Worm (Caenorhabditis elegans) whole organism, L2 larva: Measurements from ENCODE around the gene F13H10.8.

Experiments used
- C34F6.9 ChIP-seq: fragments of 150-350 bp; optimal IDR thresholded peaks from 2 replicates; lab custom pipeline; 2014; ENCODE audit warnings: missing biosample characterization, missing genetic modification characterization
- F13H6.1 ChIP-seq: sonication (generic microtip); optimal IDR thresholded peaks from 2 replicates; lab custom pipeline; 2016; ENCODE audit warnings: missing genetic modification characterization, missing compliant biosample characterization
- R02D3.7 ChIP-seq: fragments of 150-350 bp; optimal IDR thresholded peaks from 2 replicates; lab custom pipeline; 2014; ENCODE audit warnings: missing biosample characterization, missing genetic modification characterization
- Y55F3AM.14 ChIP-seq: fragments of 200-800 bp; sonication (Bioruptor generic); optimal IDR thresholded peaks from 2 replicates; lab custom pipeline; 2018; ENCODE audit warnings: mild to moderate bottlenecking, missing genetic modification characterization, missing compliant biosample characterization
- ZK546.5 ChIP-seq: sonication (generic microtip); optimal IDR thresholded peaks from 2 replicates; lab custom pipeline; 2017; ENCODE audit warnings: missing biosample characterization, missing genetic modification characterization
- alr-1 ChIP-seq: fragments of 150-350 bp; optimal IDR thresholded peaks from 2 replicates; lab custom pipeline; 2014; ENCODE audit warnings: missing biosample characterization, missing genetic modification characterization
- aly-2 ChIP-seq: fragments of 150-350 bp; optimal IDR thresholded peaks from 2 replicates; lab custom pipeline; 2014; ENCODE audit warnings: missing biosample characterization, missing genetic modification characterization
- ama-1 ChIP-seq: fragments of 150-350 bp; optimal IDR thresholded peaks from 2 replicates; lab custom pipeline; 2018; ENCODE audit warnings: inconsistent platforms
- blmp-1 ChIP-seq: sonication (generic microtip); optimal IDR thresholded peaks from 2 replicates; lab custom pipeline; 2017; ENCODE audit warnings: missing genetic modification characterization, mild to moderate bottlenecking, missing compliant biosample characterization, antibody characterized with exemption, moderate library complexity; ENCODE audit not compliant: insufficient read depth
- ceh-16 ChIP-seq: fragments of 150-350 bp; optimal IDR thresholded peaks from 2 replicates; lab custom pipeline; 2014; ENCODE audit warnings: missing biosample characterization, missing genetic modification characterization
- ceh-82 ChIP-seq: fragments of 150-350 bp; optimal IDR thresholded peaks from 2 replicates; lab custom pipeline; 2014; ENCODE audit warnings: missing biosample characterization, missing genetic modification characterization
- crh-2 ChIP-seq: sonication (generic microtip); optimal IDR thresholded peaks from 2 replicates; lab custom pipeline; 2017; ENCODE audit warnings: missing biosample characterization, missing genetic modification characterization
- dmd-4 ChIP-seq: sonication (generic microtip); optimal IDR thresholded peaks from 2 replicates; lab custom pipeline; 2017; ENCODE audit warnings: missing biosample characterization, missing genetic modification characterization
- elt-1 ChIP-seq: fragments of 150-350 bp; optimal IDR thresholded peaks from 2 replicates; lab custom pipeline; 2014; ENCODE audit warnings: missing biosample characterization, missing genetic modification characterization
- elt-3 ChIP-seq: sonication (generic microtip); optimal IDR thresholded peaks from 2 replicates; lab custom pipeline; 2017; ENCODE audit warnings: missing biosample characterization, missing genetic modification characterization
- fos-1 ChIP-seq: fragments of 150-350 bp; optimal IDR thresholded peaks from 2 replicates; lab custom pipeline; 2014; ENCODE audit warnings: missing biosample characterization, missing genetic modification characterization
- gmeb-1 ChIP-seq: fragments of 150-350 bp; optimal IDR thresholded peaks from 2 replicates; lab custom pipeline; 2014; ENCODE audit warnings: missing biosample characterization, missing genetic modification characterization
- lin-11 ChIP-seq: fragments of 150-350 bp; sonication (generic microtip); optimal IDR thresholded peaks from 2 replicates; lab custom pipeline; 2014; ENCODE audit warnings: missing biosample characterization, missing genetic modification characterization, inconsistent platforms, mixed read lengths
- lin-13 ChIP-seq: fragments of 150-350 bp; optimal IDR thresholded peaks from 2 replicates; lab custom pipeline; 2014; ENCODE audit warnings: missing biosample characterization, missing genetic modification reagents, missing genetic modification characterization
- lin-39 ChIP-seq: fragments of 150-350 bp; optimal IDR thresholded peaks from 2 replicates; lab custom pipeline; 2014; ENCODE audit warnings: missing biosample characterization, missing genetic modification reagents, missing genetic modification characterization
- lsy-2 ChIP-seq, 2 experiments: fragments of 150-350 bp in 1 of 2; sonication (generic microtip) in 1 of 2; optimal IDR thresholded peaks; 2 replicates each; lab custom pipeline; 2014 to 2017; ENCODE audit warnings: missing biosample characterization in 2 of 2, missing genetic modification characterization in 2 of 2
- mab-5 ChIP-seq: fragments of 150-350 bp; optimal IDR thresholded peaks from 2 replicates; lab custom pipeline; 2014; ENCODE audit warnings: missing biosample characterization, missing genetic modification characterization
- mbf-1 ChIP-seq: sonication (generic microtip); optimal IDR thresholded peaks from 2 replicates; lab custom pipeline; 2017; ENCODE audit warnings: missing biosample characterization, missing genetic modification characterization
- mdl-1 ChIP-seq, 2 experiments: fragments of 150-350 bp in 1 of 2; sonication (generic microtip) in 1 of 2; optimal IDR thresholded peaks; 2 replicates each; lab custom pipeline; 2017; ENCODE audit warnings: missing biosample characterization in 2 of 2, missing genetic modification characterization in 2 of 2
- nhr-10 ChIP-seq: sonication (generic microtip); optimal IDR thresholded peaks from 2 replicates; lab custom pipeline; 2017; ENCODE audit warnings: missing biosample characterization, missing genetic modification characterization
- nhr-11 ChIP-seq: fragments of 150-350 bp; optimal IDR thresholded peaks from 2 replicates; lab custom pipeline; 2014; ENCODE audit warnings: missing biosample characterization, missing genetic modification characterization
- nhr-12 ChIP-seq: fragments of 150-350 bp; optimal IDR thresholded peaks from 2 replicates; lab custom pipeline; 2014; ENCODE audit warnings: missing biosample characterization, missing genetic modification characterization
- nhr-129 ChIP-seq: fragments of 150-350 bp; optimal IDR thresholded peaks from 2 replicates; lab custom pipeline; 2014; ENCODE audit warnings: missing biosample characterization, missing genetic modification characterization
- nhr-21 ChIP-seq: fragments of 150-350 bp; optimal IDR thresholded peaks from 2 replicates; lab custom pipeline; 2014; ENCODE audit warnings: missing biosample characterization, missing genetic modification characterization
- nhr-23 ChIP-seq: fragments of 150-350 bp; optimal IDR thresholded peaks from 2 replicates; lab custom pipeline; 2014; ENCODE audit warnings: missing biosample characterization, missing genetic modification reagents, missing genetic modification characterization
- nhr-237 ChIP-seq: fragments of 150-350 bp; optimal IDR thresholded peaks from 2 replicates; lab custom pipeline; 2014; ENCODE audit warnings: missing biosample characterization, missing genetic modification characterization
- nhr-25 ChIP-seq: fragments of 150-350 bp; sonication (generic microtip); optimal IDR thresholded peaks from 3 replicates; lab custom pipeline; 2014; ENCODE audit warnings: missing biosample characterization, missing genetic modification characterization
- nhr-6 ChIP-seq: fragments of 150-350 bp; optimal IDR thresholded peaks from 2 replicates; lab custom pipeline; 2014; ENCODE audit warnings: missing biosample characterization, missing genetic modification characterization
- nhr-77 ChIP-seq: fragments of 150-350 bp; optimal IDR thresholded peaks from 2 replicates; lab custom pipeline; 2014; ENCODE audit warnings: missing biosample characterization, missing genetic modification characterization
- peb-1 ChIP-seq: fragments of 150-350 bp; optimal IDR thresholded peaks from 2 replicates; lab custom pipeline; 2014; ENCODE audit warnings: missing biosample characterization, missing genetic modification characterization
- sem-4 ChIP-seq: fragments of 150-350 bp; optimal IDR thresholded peaks from 2 replicates; lab custom pipeline; 2014; ENCODE audit warnings: missing biosample characterization, missing genetic modification reagents, missing genetic modification characterization
- skn-1 ChIP-seq: sonication (generic microtip); optimal IDR thresholded peaks from 2 replicates; lab custom pipeline; 2017; ENCODE audit warnings: missing biosample characterization, missing genetic modification characterization
- sma-3 ChIP-seq: sonication (generic microtip); optimal IDR thresholded peaks from 2 replicates; lab custom pipeline; 2016; ENCODE audit warnings: missing genetic modification reagents, missing genetic modification characterization, missing compliant biosample characterization
- sma-9 ChIP-seq, 2 experiments: fragments of 150-350 bp in 1 of 2; sonication (generic microtip) in 1 of 2; optimal IDR thresholded peaks; 2 replicates each; lab custom pipeline; 2014 to 2016; ENCODE audit warnings: missing genetic modification characterization in 2 of 2, mild to moderate bottlenecking in 1 of 2, missing biosample characterization in 1 of 2, missing compliant biosample characterization in 1 of 2, missing genetic modification reagents in 1 of 2, moderate library complexity in 1 of 2
- snpc-4 ChIP-seq: fragments of 150-350 bp; optimal IDR thresholded peaks from 2 replicates; lab custom pipeline; 2014; ENCODE audit warnings: missing biosample characterization, missing genetic modification characterization
- unc-39 ChIP-seq: fragments of 150-350 bp; optimal IDR thresholded peaks from 2 replicates; lab custom pipeline; 2014; ENCODE audit warnings: missing biosample characterization, missing genetic modification characterization
- unc-55 ChIP-seq: fragments of 150-350 bp; sonication (generic microtip); optimal IDR thresholded peaks from 3 replicates; lab custom pipeline; 2014; ENCODE audit warnings: missing biosample characterization, missing genetic modification reagents, missing genetic modification characterization
- unc-62 ChIP-seq: fragments of 150-350 bp; optimal IDR thresholded peaks from 2 replicates; lab custom pipeline; 2014; ENCODE audit warnings: missing biosample characterization, missing genetic modification reagents, missing genetic modification characterization
- zag-1 ChIP-seq: fragments of 150-350 bp; optimal IDR thresholded peaks from 2 replicates; lab custom pipeline; 2014; ENCODE audit warnings: missing biosample characterization, missing genetic modification characterization
- ztf-1 ChIP-seq: fragments of 200-800 bp; sonication (Bioruptor generic); conservative IDR thresholded peaks from 2 replicates; pipeline ENCODE4 v1.3.6; 2022; ENCODE audit warnings: missing genetic modification characterization, missing compliant biosample characterization
- ztf-11 ChIP-seq: sonication (generic microtip); optimal IDR thresholded peaks from 2 replicates; lab custom pipeline; 2017; ENCODE audit warnings: missing biosample characterization, missing genetic modification characterization
- ztf-4 ChIP-seq: fragments of 150-350 bp; optimal IDR thresholded peaks from 2 replicates; lab custom pipeline; 2014; ENCODE audit warnings: missing biosample characterization, missing genetic modification characterization

The F13H10.8 gene

ce11 chrIV:11019962-11020550 lies at the start of gene F13H10.8:
F13H10.8 (plus strand) TSS chrIV:11020517.
- TF ChIP-seq ZK546.5 (tag; lab: Kevin White, UChicago), result no peak
- TF ChIP-seq mbf-1 (tag; lab: Kevin White, UChicago), result no peak
- no peak for TF ChIP-seq lin-39 (tag; lab: Kevin White, UChicago)
- TF ChIP-seq nhr-129 (tag; lab: Kevin White, UChicago), result peak; percentile 17
- peak; percentile 33 for TF ChIP-seq F13H6.1 (tag; lab: Kevin White, UChicago)
- no peak for TF ChIP-seq elt-1
- no peak for TF ChIP-seq nhr-6
- no peak for TF ChIP-seq Y55F3AM.14 (GFP tag; lab: Kevin White, UChicago)
- peak; percentile 93 for TF ChIP-seq fos-1 (tag; lab: Kevin White, UChicago)
- TF ChIP-seq ceh-16 (tag; lab: Kevin White, UChicago), result no peak
- TF ChIP-seq nhr-25, result peak; percentile 0
- TF ChIP-seq mdl-1 (tag; optimal IDR thresholded peaks at IDR 0.05; lab: Kevin White, UChicago), result no peak
- no peak for TF ChIP-seq unc-62 (GFP tag; lab: Kevin White, UChicago)
- no peak for TF ChIP-seq unc-39 (tag; lab: Kevin White, UChicago)
- TF ChIP-seq zag-1, result no peak
- peak in 1 of 2 experiments; percentile 42 for TF ChIP-seq lsy-2 (tag; optimal IDR thresholded peaks at IDR 0.05; lab: Kevin White, UChicago)
- peak; percentile 6 for TF ChIP-seq sma-3 (GFP tag; lab: Kevin White, UChicago)
- TF ChIP-seq sma-9 (GFP tag; optimal IDR thresholded peaks at IDR 0.05; lab: Kevin White, UChicago), result no peak
- TF ChIP-seq sma-9 (tag; optimal IDR thresholded peaks at IDR 0.05; lab: Kevin White, UChicago), result no peak
- TF ChIP-seq elt-3 (tag; lab: Kevin White, UChicago), result no peak
- no peak for TF ChIP-seq nhr-77 (tag; lab: Kevin White, UChicago)
- no peak for TF ChIP-seq lin-11 (tag; lab: Kevin White, UChicago)
- TF ChIP-seq ceh-82 (tag; lab: Kevin White, UChicago), result no peak
- TF ChIP-seq dmd-4 (tag; lab: Kevin White, UChicago), result no peak
- TF ChIP-seq alr-1 (tag; lab: Kevin White, UChicago), result no peak
- no peak for TF ChIP-seq gmeb-1 (tag; lab: Kevin White, UChicago)
- TF ChIP-seq ztf-1 (GFP tag; lab: Robert Waterston, UW), result no peak
- TF ChIP-seq nhr-10 (tag; lab: Kevin White, UChicago), result no peak
- no peak for TF ChIP-seq skn-1 (tag; lab: Kevin White, UChicago)
- TF ChIP-seq unc-55 (GFP tag; lab: Kevin White, UChicago), result no peak
- TF ChIP-seq mab-5, result no peak
- TF ChIP-seq nhr-23 (tag; lab: Kevin White, UChicago), result no peak
- TF ChIP-seq snpc-4 (tag; lab: Kevin White, UChicago), result no peak
- no peak for TF ChIP-seq nhr-21 (tag; lab: Kevin White, UChicago)
- TF ChIP-seq aly-2 (tag; lab: Kevin White, UChicago), result no peak
- TF ChIP-seq R02D3.7 (tag; lab: Kevin White, UChicago), result no peak
- peak; percentile 48 for TF ChIP-seq crh-2
- TF ChIP-seq lin-13, result peak; percentile 27
- no peak for TF ChIP-seq nhr-237 (tag; lab: Kevin White, UChicago)
- no peak for TF ChIP-seq blmp-1 (tag; lab: Kevin White, UChicago)
- peak; percentile 80 for TF ChIP-seq C34F6.9
- TF ChIP-seq ztf-4 (tag; lab: Kevin White, UChicago), result no peak
- TF ChIP-seq nhr-12, result no peak
- no peak for TF ChIP-seq ama-1
- TF ChIP-seq sem-4 (tag; lab: Kevin White, UChicago), result no peak
- no peak for TF ChIP-seq peb-1 (tag; lab: Kevin White, UChicago)

DNA sequence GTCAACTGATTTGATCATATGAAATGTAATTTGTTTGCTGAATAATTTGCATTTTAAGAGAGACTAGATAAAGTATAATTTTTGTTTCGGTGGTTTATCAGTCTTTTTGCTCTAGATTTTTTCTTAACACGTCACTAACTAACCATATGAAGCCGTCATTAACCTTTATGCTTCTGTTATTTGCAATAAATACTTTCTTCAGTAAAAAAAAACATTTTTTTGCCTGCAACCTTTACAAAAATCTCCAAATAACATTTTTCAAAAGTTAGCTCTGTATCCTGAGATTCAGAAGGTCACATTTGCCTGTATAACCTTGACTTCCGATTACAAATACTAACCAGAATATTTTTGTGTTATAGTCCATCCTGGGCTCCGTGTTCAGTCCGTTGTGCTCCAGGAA lies 49.5 kb upstream of the F13H10.8 start:
- TF ChIP-seq unc-55 (GFP tag; lab: Kevin White, UChicago) (no peak), ama-1 (no peak), blmp-1 (tag; lab: Kevin White, UChicago) (no peak), nhr-11 (no peak), nhr-12 (no peak), snpc-4 (tag; lab: Kevin White, UChicago) (no peak), ztf-11 (tag; lab: Kevin White, UChicago) (no peak), sma-3 (GFP tag; lab: Kevin White, UChicago) (no peak), mab-5 (no peak), mdl-1 (tag; optimal IDR thresholded peaks at IDR 0.05; lab: Kevin White, UChicago) (no peak), skn-1 (tag; lab: Kevin White, UChicago) (no peak), alr-1 (tag; lab: Kevin White, UChicago) (no peak)
